Worm (Caenorhabditis elegans) whole organism, L4 larva: ENCODE results near the gene abu-14.

ENCODE experiments used
- D1046.2 ChIP-seq: fragments of 200-800 bp; sonication (Bioruptor generic); IDR thresholded peaks from 2 replicates; pipeline ENCODE4 v1.3.6; 2022; ENCODE audit warnings: missing genetic modification characterization, missing compliant biosample characterization
- F44E2.7 ChIP-seq: fragments of 200-800 bp; sonication (Bioruptor generic); IDR thresholded peaks from 2 replicates; pipeline ENCODE4 v2.1.2; 2022; ENCODE audit warnings: missing genetic modification characterization, missing compliant biosample characterization
- T20F7.1 ChIP-seq: fragments of 200-800 bp; sonication (Bioruptor generic); optimal IDR thresholded peaks from 2 replicates; lab custom pipeline; 2018; ENCODE audit warnings: mild to moderate bottlenecking, missing genetic modification characterization, missing compliant biosample characterization
- T26A8.4 ChIP-seq: fragments of 200-800 bp; sonication (Bioruptor generic); IDR thresholded peaks from 2 replicates; pipeline ENCODE4 v1.3.6; 2022; ENCODE audit warnings: missing genetic modification characterization, missing compliant biosample characterization
- aha-1 ChIP-seq: fragments of 150-350 bp; peaks from one replicate; lab custom pipeline; 2014; ENCODE audit warnings: missing biosample characterization, missing genetic modification characterization
- arid-1 ChIP-seq: fragments of 200-800 bp; sonication (Bioruptor generic); conservative IDR thresholded peaks from 2 replicates; pipeline ENCODE4 v1.3.6; 2022; ENCODE audit warnings: missing genetic modification reagents, missing genetic modification characterization, missing compliant biosample characterization
- ceh-20 ChIP-seq: fragments of 200-800 bp; sonication (Bioruptor generic); IDR thresholded peaks from 2 replicates; pipeline ENCODE4 v1.3.6; 2022; ENCODE audit warnings: missing genetic modification reagents, missing genetic modification characterization, missing compliant biosample characterization
- ceh-28 ChIP-seq: fragments of 150-350 bp; optimal IDR thresholded peaks from 2 replicates; lab custom pipeline; 2014; ENCODE audit warnings: missing biosample characterization, missing genetic modification reagents, missing genetic modification characterization
- ceh-44 ChIP-seq: fragments of 200-800 bp; sonication (Bioruptor generic); IDR thresholded peaks from 2 replicates; pipeline ENCODE4 v1.3.6; 2022; ENCODE audit warnings: missing genetic modification reagents, missing genetic modification characterization, missing compliant biosample characterization
- ceh-82 ChIP-seq: sonication (generic microtip); optimal IDR thresholded peaks from 2 replicates; lab custom pipeline; 2017; ENCODE audit warnings: missing biosample characterization, missing genetic modification characterization
- ctbp-1 ChIP-seq: fragments of 200-800 bp; sonication (Bioruptor generic); IDR thresholded peaks from 2 replicates; pipeline ENCODE4 v1.3.6; 2022; ENCODE audit warnings: missing genetic modification reagents, missing genetic modification characterization, missing compliant biosample characterization
- daf-16 ChIP-seq, 3 experiments: sonication (generic microtip); optimal IDR thresholded peaks; 2 replicates each; lab custom pipeline; 2016 to 2017; ENCODE audit warnings: missing genetic modification characterization in 3 of 3, missing genetic modification reagents in 3 of 3, mild to moderate bottlenecking in 2 of 3, missing compliant biosample characterization in 2 of 3, missing biosample characterization in 1 of 3, moderate library complexity in 1 of 3
- dve-1 ChIP-seq: sonication (generic microtip); optimal IDR thresholded peaks from 2 replicates; lab custom pipeline; 2017; ENCODE audit warnings: antibody characterized with exemption, mild to moderate bottlenecking, missing genetic modification characterization, missing compliant biosample characterization; ENCODE audit not compliant: insufficient read depth
- fkh-10 ChIP-seq: fragments of 150-350 bp; optimal IDR thresholded peaks from 2 replicates; lab custom pipeline; 2014; ENCODE audit warnings: missing biosample characterization, missing genetic modification reagents, missing genetic modification characterization
- gei-8 ChIP-seq: fragments of 200-800 bp; sonication (Bioruptor generic); optimal IDR thresholded peaks from 2 replicates; lab custom pipeline; 2018; ENCODE audit warnings: mild to moderate bottlenecking, missing genetic modification characterization, missing compliant biosample characterization
- hlh-30 ChIP-seq: sonication (generic microtip); optimal IDR thresholded peaks from 2 replicates; lab custom pipeline; 2017; ENCODE audit warnings: antibody characterized with exemption, mild to moderate bottlenecking, missing genetic modification characterization, missing compliant biosample characterization; ENCODE audit not compliant: insufficient read depth
- hmg-1.1 ChIP-seq: fragments of 200-800 bp; sonication (Bioruptor generic); IDR thresholded peaks from 2 replicates; pipeline ENCODE4 v1.3.6; 2022; ENCODE audit warnings: missing genetic modification reagents, missing genetic modification characterization, missing compliant biosample characterization
- lim-7 ChIP-seq: fragments of 200-800 bp; sonication (Bioruptor generic); IDR thresholded peaks from 2 replicates; pipeline ENCODE4 v1.3.6; 2022; ENCODE audit warnings: missing genetic modification characterization, missing compliant biosample characterization
- lin-1 ChIP-seq: fragments of 200-800 bp; sonication (Bioruptor generic); IDR thresholded peaks from 2 replicates; pipeline ENCODE4 v1.3.6; 2022; ENCODE audit warnings: missing genetic modification reagents, missing genetic modification characterization, missing compliant biosample characterization
- lin-38 ChIP-seq: fragments of 200-800 bp; sonication (Bioruptor generic); IDR thresholded peaks from 2 replicates; pipeline ENCODE4 v1.3.6; 2022; ENCODE audit warnings: missing genetic modification reagents, missing genetic modification characterization, missing compliant biosample characterization
- lin-39 ChIP-seq: fragments of 150-350 bp; optimal IDR thresholded peaks from 2 replicates; lab custom pipeline; 2014; ENCODE audit warnings: missing biosample characterization, missing genetic modification reagents, missing genetic modification characterization
- lir-3 ChIP-seq: sonication (generic microtip); optimal IDR thresholded peaks from 2 replicates; lab custom pipeline; 2016; ENCODE audit warnings: mild to moderate bottlenecking, missing genetic modification characterization, missing compliant biosample characterization
- madf-9 ChIP-seq: fragments of 200-800 bp; sonication (Bioruptor generic); conservative IDR thresholded peaks from 2 replicates; pipeline ENCODE4 v1.3.6; 2022; ENCODE audit warnings: missing genetic modification reagents, missing genetic modification characterization, missing compliant biosample characterization
- mdl-1 ChIP-seq, 2 experiments: fragments of 150-350 bp in 1 of 2; sonication (generic microtip) in 1 of 2; optimal IDR thresholded peaks; 2 replicates each; lab custom pipeline; 2014 to 2017; ENCODE audit warnings: missing biosample characterization in 2 of 2, missing genetic modification characterization in 2 of 2
- mdt-29 ChIP-seq: fragments of 200-800 bp; sonication (Bioruptor generic); IDR thresholded peaks from 2 replicates; pipeline ENCODE4 v1.3.6; 2022; ENCODE audit warnings: missing genetic modification reagents, missing genetic modification characterization, missing compliant biosample characterization
- mxl-2 ChIP-seq: fragments of 200-800 bp; sonication (Bioruptor generic); conservative IDR thresholded peaks from 2 replicates; pipeline ENCODE4 v1.3.6; 2022; ENCODE audit warnings: missing genetic modification reagents, missing genetic modification characterization, missing compliant biosample characterization
- mxl-3 ChIP-seq: fragments of 200-800 bp; sonication (Bioruptor generic); optimal IDR thresholded peaks from 2 replicates; lab custom pipeline; 2018; ENCODE audit warnings: mild to moderate bottlenecking, missing genetic modification characterization, missing compliant biosample characterization
- nhr-102 ChIP-seq: sonication (generic microtip); optimal IDR thresholded peaks from 2 replicates; lab custom pipeline; 2016; ENCODE audit warnings: mild to moderate bottlenecking, missing genetic modification characterization, moderate library complexity, missing compliant biosample characterization
- nhr-25 ChIP-seq: sonication (generic microtip); optimal IDR thresholded peaks from 2 replicates; lab custom pipeline; 2017; ENCODE audit warnings: missing genetic modification characterization, mild to moderate bottlenecking, missing compliant biosample characterization, antibody characterized with exemption, moderate library complexity, borderline replicate concordance; ENCODE audit not compliant: insufficient read depth
- nhr-28 ChIP-seq: fragments of 150-350 bp; optimal IDR thresholded peaks from 2 replicates; lab custom pipeline; 2014; ENCODE audit warnings: missing biosample characterization, missing genetic modification characterization
- nhr-41 ChIP-seq: fragments of 200-800 bp; sonication (Bioruptor generic); IDR thresholded peaks from 2 replicates; pipeline ENCODE4 v1.3.6; 2022; ENCODE audit warnings: missing genetic modification reagents, missing genetic modification characterization, missing compliant biosample characterization
- nhr-48 ChIP-seq: sonication (generic microtip); optimal IDR thresholded peaks from 2 replicates; lab custom pipeline; 2016; ENCODE audit warnings: mild to moderate bottlenecking, missing genetic modification characterization, missing compliant biosample characterization
- nhr-6 ChIP-seq: fragments of 150-350 bp; optimal IDR thresholded peaks from 2 replicates; lab custom pipeline; 2014; ENCODE audit warnings: missing biosample characterization, missing genetic modification characterization
- nhr-76 ChIP-seq: fragments of 150-350 bp; optimal IDR thresholded peaks from 2 replicates; lab custom pipeline; 2014; ENCODE audit warnings: missing biosample characterization, missing genetic modification characterization
- nhr-77 ChIP-seq: fragments of 150-350 bp; optimal IDR thresholded peaks from 2 replicates; lab custom pipeline; 2014; ENCODE audit warnings: missing biosample characterization, missing genetic modification characterization
- pqm-1 ChIP-seq: sonication (generic microtip); optimal IDR thresholded peaks from 2 replicates; lab custom pipeline; 2017; ENCODE audit warnings: missing biosample characterization, missing genetic modification characterization
- skn-1 ChIP-seq: fragments of 150-350 bp; optimal IDR thresholded peaks from 2 replicates; lab custom pipeline; 2014; ENCODE audit warnings: missing biosample characterization, missing genetic modification characterization
- spr-3 ChIP-seq: fragments of 200-800 bp; sonication (Bioruptor generic); optimal IDR thresholded peaks from 2 replicates; lab custom pipeline; 2018; ENCODE audit warnings: mild to moderate bottlenecking, missing genetic modification characterization, missing compliant biosample characterization
- tag-97 ChIP-seq: fragments of 200-800 bp; sonication (Bioruptor generic); IDR thresholded peaks from 2 replicates; pipeline ENCODE4 v1.3.6; 2022; ENCODE audit warnings: missing genetic modification characterization, missing compliant biosample characterization
- unc-62 ChIP-seq, 3 experiments: fragments of 150-350 bp in 1 of 3; sonication (generic microtip); optimal IDR thresholded peaks in 2 of 3; peaks in 1 of 3; 1 replicate in 1 of 3; 2 replicates in 2 of 3; lab custom pipeline; 2014 to 2017; ENCODE audit warnings: missing biosample characterization in 3 of 3, missing genetic modification characterization in 3 of 3, missing genetic modification reagents in 3 of 3, missing genotype in 1 of 3
- zfp-2 ChIP-seq: sonication (generic microtip); optimal IDR thresholded peaks from 2 replicates; lab custom pipeline; 2016; ENCODE audit warnings: mild to moderate bottlenecking, missing genetic modification characterization, missing compliant biosample characterization
- zfp-3 ChIP-seq: fragments of 200-800 bp; sonication (Bioruptor generic); conservative IDR thresholded peaks from 2 replicates; pipeline ENCODE4 v1.3.6; 2022; ENCODE audit warnings: missing genetic modification reagents, missing genetic modification characterization, missing compliant biosample characterization
- zip-2 ChIP-seq: fragments of 150-350 bp; optimal IDR thresholded peaks from 2 replicates; lab custom pipeline; 2014; ENCODE audit warnings: missing biosample characterization, missing genetic modification characterization

Gene abu-14

DNA sequence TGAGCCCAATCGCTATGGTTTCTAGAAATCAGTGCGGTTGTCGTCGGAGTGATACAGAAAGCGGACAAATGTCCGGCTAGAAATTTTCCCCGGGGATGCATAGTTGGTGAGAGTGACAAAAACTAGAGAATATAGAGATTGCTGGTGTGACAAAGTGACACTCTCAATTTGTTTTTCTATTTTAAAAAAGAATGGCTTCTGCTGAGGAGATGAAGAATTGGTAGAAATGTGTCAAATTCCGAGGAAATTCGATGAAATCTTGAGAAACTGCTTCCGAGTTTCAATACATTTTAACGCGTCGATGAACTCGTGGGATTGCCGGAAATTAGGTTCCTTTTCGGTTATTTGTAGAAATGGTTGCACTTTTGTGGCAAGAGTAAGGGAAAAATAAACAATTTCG, 32.8 kb downstream of the abu-14 start, which contains the start of gene twk-4:
TSS of gene twk-4 (minus strand) at position 101 of the 400 bp plus-strand sequence.
- TF ChIP-seq hmg-1.1 (GFP tag; lab: Robert Waterston, UW) (no peak), ceh-20 (GFP tag; lab: Robert Waterston, UW) (no peak), zfp-2 (tag; lab: Kevin White, UChicago) (no peak), nhr-6 (tag; lab: Kevin White, UChicago) (no peak), nhr-25 (tag; lab: Kevin White, UChicago) (no peak), gei-8 (GFP tag; lab: Kevin White, UChicago) (no peak), aha-1 (no peak), D1046.2 (GFP tag; lab: Robert Waterston, UW) (no peak), arid-1 (GFP tag; lab: Robert Waterston, UW) (no peak), nhr-102 (no peak), mdt-29 (GFP tag; lab: Robert Waterston, UW) (no peak), lim-7 (no peak), daf-16 (GFP tag; optimal IDR thresholded peaks at IDR 0.05; lab: Kevin White, UChicago) (no peak), daf-16 (tag; optimal IDR thresholded peaks at IDR 0.05; lab: Kevin White, UChicago) (no peak), zfp-3 (no peak), zip-2 (tag; lab: Kevin White, UChicago) (no peak), ceh-82 (tag; lab: Kevin White, UChicago) (no peak), T20F7.1 (GFP tag; lab: Kevin White, UChicago) (no peak), spr-3 (GFP tag; lab: Kevin White, UChicago) (no peak), T26A8.4 (GFP tag; lab: Robert Waterston, UW) (no peak), unc-62 (GFP tag; optimal IDR thresholded peaks at IDR 0.05 in 1 of 2; lab: Kevin White, UChicago) (no peak), unc-62 (tag; optimal IDR thresholded peaks at IDR 0.05; lab: Kevin White, UChicago) (no peak)
- TF ChIP-seq, all 104 proteins: peak for 0

DNA sequence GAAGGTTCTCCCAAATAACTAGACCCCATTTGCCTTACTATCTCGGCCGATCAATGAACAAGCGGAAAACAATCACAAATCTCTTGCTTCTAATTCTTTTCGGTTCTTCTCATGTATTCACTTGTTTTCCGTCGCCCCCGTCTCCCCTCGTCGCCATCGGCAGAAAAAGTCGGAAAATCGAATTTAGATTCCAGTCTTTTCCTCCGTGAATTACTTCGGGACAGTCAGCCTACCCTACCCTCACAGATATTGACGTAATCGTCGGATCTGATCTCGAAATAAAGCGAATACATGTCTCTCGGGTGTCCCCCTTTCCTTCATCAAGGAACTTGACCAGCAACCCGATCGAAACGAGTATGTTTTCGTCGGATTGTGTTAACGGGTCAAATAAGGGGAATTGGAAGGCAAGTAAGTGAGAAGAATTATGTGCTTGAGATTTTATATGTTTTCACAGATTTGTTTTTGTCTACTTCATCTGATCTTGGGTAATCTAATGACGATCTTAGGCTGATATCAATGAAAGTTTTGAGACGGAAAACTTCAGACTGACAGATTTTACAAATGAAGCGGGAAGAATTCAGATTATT, 36.4 kb downstream of the abu-14 start:
- TF ChIP-seq spr-3 (GFP tag; lab: Kevin White, UChicago) (no peak), unc-62 (GFP tag; optimal IDR thresholded peaks at IDR 0.05 in 1 of 2; lab: Kevin White, UChicago) (no peak), unc-62 (tag; optimal IDR thresholded peaks at IDR 0.05; lab: Kevin White, UChicago) (no peak), F44E2.7 (GFP tag; lab: Robert Waterston, UW) (no peak), tag-97 (GFP tag; lab: Robert Waterston, UW) (no peak), lir-3 (tag; lab: Kevin White, UChicago) (no peak), aha-1 (peak; percentile 30)

DNA sequence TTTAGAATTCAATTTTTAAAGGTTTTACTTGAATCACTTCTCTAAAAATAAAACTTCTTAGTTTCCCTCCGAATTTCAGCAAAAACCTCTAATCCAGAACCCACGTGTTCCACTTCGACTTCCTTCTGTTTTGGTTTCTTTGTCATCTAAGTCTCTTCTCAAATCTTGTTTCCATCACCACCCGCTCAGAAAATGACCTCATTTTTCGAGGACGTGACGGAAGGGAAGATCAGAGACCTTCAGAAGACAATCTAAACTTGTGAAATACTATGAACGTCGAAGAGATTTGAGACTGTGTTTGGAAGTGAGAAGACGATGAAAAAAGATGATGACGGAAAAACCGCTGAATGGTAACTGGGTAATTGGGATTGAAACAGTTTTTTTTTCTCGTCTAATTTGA, 37.4 kb downstream of the abu-14 start:
- TF ChIP-seq ceh-20 (GFP tag; lab: Robert Waterston, UW) (no peak), daf-16 (GFP tag; optimal IDR thresholded peaks at IDR 0.05; lab: Kevin White, UChicago) (no peak), daf-16 (tag; optimal IDR thresholded peaks at IDR 0.05; lab: Kevin White, UChicago) (no peak), nhr-77 (tag; lab: Kevin White, UChicago) (no peak), lin-38 (GFP tag; lab: Robert Waterston, UW) (no peak), nhr-25 (tag; lab: Kevin White, UChicago) (peak; percentile 34), skn-1 (no peak), ceh-28 (tag; lab: Kevin White, UChicago) (no peak), pqm-1 (tag; lab: Kevin White, UChicago) (no peak), lin-39 (no peak), hlh-30 (tag; lab: Kevin White, UChicago) (peak; percentile 11), dve-1 (tag; lab: Kevin White, UChicago) (no peak), aha-1 (peak; percentile 70), nhr-41 (no peak), lin-1 (GFP tag; lab: Robert Waterston, UW) (no peak), mdt-29 (GFP tag; lab: Robert Waterston, UW) (no peak), madf-9 (no peak), nhr-48 (tag; lab: Kevin White, UChicago) (no peak), nhr-28 (tag; lab: Kevin White, UChicago) (peak; percentile 22), fkh-10 (GFP tag; lab: Kevin White, UChicago) (no peak), arid-1 (GFP tag; lab: Robert Waterston, UW) (no peak), ceh-82 (tag; lab: Kevin White, UChicago) (no peak), ctbp-1 (GFP tag; lab: Robert Waterston, UW) (no peak), unc-62 (GFP tag; optimal IDR thresholded peaks at IDR 0.05 in 1 of 2; lab: Kevin White, UChicago) (no peak), unc-62 (tag; optimal IDR thresholded peaks at IDR 0.05; lab: Kevin White, UChicago) (no peak), nhr-76 (no peak), mxl-3 (peak; percentile 73), mxl-2 (GFP tag; lab: Robert Waterston, UW) (no peak), hmg-1.1 (GFP tag; lab: Robert Waterston, UW) (no peak), ceh-44 (GFP tag; lab: Robert Waterston, UW) (no peak), mdl-1 (tag; optimal IDR thresholded peaks at IDR 0.05; lab: Kevin White, UChicago) (peak in 1 of 2 experiments; percentile 48)
